Worm (Caenorhabditis elegans) whole organism, L3 larva: Measurements from ENCODE around the gene C28D4.8.

Source experiments
- fos-1 ChIP-seq: fragments of 150-350 bp; optimal IDR thresholded peaks from 2 replicates; lab custom pipeline; 2014; ENCODE audit warnings: missing biosample characterization, missing genetic modification characterization
- mdl-1 ChIP-seq: fragments of 150-350 bp; optimal IDR thresholded peaks from 2 replicates; lab custom pipeline; 2014; ENCODE audit warnings: missing biosample characterization, missing genetic modification characterization
- zag-1 ChIP-seq: fragments of 150-350 bp; optimal IDR thresholded peaks from 2 replicates; lab custom pipeline; 2014; ENCODE audit warnings: missing biosample characterization, missing genetic modification characterization

ce11 chrIV:9709887-9710286 lies 38.4 kb downstream of the C28D4.8 start, which contains the start of gene nhr-38:
- TF ChIP-seq mdl-1 (tag; lab: Kevin White, UChicago) = no peak
- no peak for TF ChIP-seq fos-1 (tag; lab: Kevin White, UChicago)
- no peak for TF ChIP-seq zag-1 (tag; lab: Kevin White, UChicago)
